Worm (Caenorhabditis elegans) whole organism, L1 larva: Measurements from ENCODE around the gene hpo-10.

Experiments
- C04F5.9 ChIP-seq: sonication (generic microtip); optimal IDR thresholded peaks from 2 replicates; lab custom pipeline; 2016; ENCODE audit warnings: missing genetic modification characterization, missing compliant biosample characterization
- F16B12.6 ChIP-seq: fragments of 150-350 bp; optimal IDR thresholded peaks from 2 replicates; lab custom pipeline; 2014; ENCODE audit warnings: missing biosample characterization, missing genetic modification characterization
- aha-1 ChIP-seq: fragments of 150-350 bp; optimal IDR thresholded peaks from 2 replicates; lab custom pipeline; 2014; ENCODE audit warnings: missing biosample characterization, missing genetic modification characterization
- alr-1 ChIP-seq: fragments of 200-800 bp; sonication (Bioruptor generic); optimal IDR thresholded peaks from 2 replicates; lab custom pipeline; 2018; ENCODE audit warnings: borderline replicate concordance, mild to moderate bottlenecking, missing genetic modification characterization, missing compliant biosample characterization
- aly-2 ChIP-seq: fragments of 150-350 bp; optimal IDR thresholded peaks from 2 replicates; lab custom pipeline; 2014; ENCODE audit warnings: missing biosample characterization, missing genetic modification characterization
- ama-1 ChIP-seq: fragments of 150-350 bp; optimal IDR thresholded peaks from 2 replicates; lab custom pipeline; 2014
- blmp-1 ChIP-seq: fragments of 150-350 bp; optimal IDR thresholded peaks from 2 replicates; lab custom pipeline; 2014; ENCODE audit warnings: missing biosample characterization, missing genetic modification characterization
- ceh-63 ChIP-seq: fragments of 200-800 bp; sonication (Bioruptor generic); optimal IDR thresholded peaks from 2 replicates; lab custom pipeline; 2018; ENCODE audit warnings: mild to moderate bottlenecking, missing genetic modification characterization, missing compliant biosample characterization
- ceh-82 ChIP-seq, 3 experiments: fragments of 150-350 bp in 1 of 3; sonication (generic microtip) in 2 of 3; optimal IDR thresholded peaks; 2 replicates each; lab custom pipeline; 2014 to 2017; ENCODE audit warnings: missing biosample characterization in 3 of 3, missing genetic modification characterization in 3 of 3
- ceh-88 ChIP-seq: fragments of 200-800 bp; sonication (Bioruptor generic); IDR thresholded peaks from 2 replicates; pipeline ENCODE4 v1.3.6; 2022; ENCODE audit warnings: missing genetic modification characterization, missing compliant biosample characterization
- ceh-90 ChIP-seq: sonication (generic microtip); optimal IDR thresholded peaks from 2 replicates; lab custom pipeline; 2016; ENCODE audit warnings: missing genetic modification characterization, missing compliant biosample characterization
- dpl-1 ChIP-seq, 3 experiments: fragments of 150-350 bp in 2 of 3; sonication (generic microtip) in 1 of 3; optimal IDR thresholded peaks; 2 replicates each; lab custom pipeline; 2014 to 2017; ENCODE audit warnings: missing biosample characterization in 3 of 3, missing genetic modification characterization in 3 of 3, missing genetic modification reagents in 3 of 3
- dsc-1 ChIP-seq: sonication (generic microtip); optimal IDR thresholded peaks from 2 replicates; lab custom pipeline; 2016; ENCODE audit warnings: mild to moderate bottlenecking, missing genetic modification characterization, missing compliant biosample characterization
- efl-1 ChIP-seq, 4 experiments: fragments of 150-350 bp; optimal IDR thresholded peaks in 3 of 4; peaks in 1 of 4; 1 replicate in 1 of 4; 2 replicates in 3 of 4; lab custom pipeline; 2014; ENCODE audit warnings: missing biosample characterization in 2 of 4, missing genetic modification characterization in 2 of 4, missing genetic modification reagents in 2 of 4
- egl-13 ChIP-seq: sonication (generic microtip); optimal IDR thresholded peaks from 2 replicates; lab custom pipeline; 2016; ENCODE audit warnings: missing genotype, missing genetic modification reagents, missing genetic modification characterization, missing compliant biosample characterization
- elt-2 ChIP-seq: sonication (generic microtip); optimal IDR thresholded peaks from 2 replicates; lab custom pipeline; 2016; ENCODE audit warnings: missing genetic modification characterization, mild to moderate bottlenecking, inconsistent platforms, missing compliant biosample characterization, missing genetic modification reagents
- elt-3 ChIP-seq, 6 experiments: fragments of 150-350 bp in 1 of 6; sonication (generic microtip); optimal IDR thresholded peaks; 2 replicates each; lab custom pipeline; 2017 to 2018; ENCODE audit warnings: missing biosample characterization in 6 of 6, missing genetic modification characterization in 6 of 6, inconsistent platforms in 1 of 6
- fkh-4 ChIP-seq: sonication (generic microtip); optimal IDR thresholded peaks from 2 replicates; lab custom pipeline; 2016; ENCODE audit warnings: missing compliant biosample characterization, missing genetic modification characterization, borderline replicate concordance
- fos-1 ChIP-seq: fragments of 150-350 bp; optimal IDR thresholded peaks from 2 replicates; lab custom pipeline; 2014; ENCODE audit warnings: missing biosample characterization, missing genetic modification characterization
- grh-1 ChIP-seq: fragments of 200-800 bp; sonication (Bioruptor generic); IDR thresholded peaks from 2 replicates; pipeline ENCODE4 v1.3.6; 2022; ENCODE audit warnings: missing genetic modification reagents, missing genetic modification characterization, missing compliant biosample characterization
- irx-1 ChIP-seq: sonication (generic microtip); optimal IDR thresholded peaks from 2 replicates; lab custom pipeline; 2016; ENCODE audit warnings: missing genetic modification characterization, missing compliant biosample characterization
- lin-14 ChIP-seq: fragments of 200-800 bp; sonication (Bioruptor generic); optimal IDR thresholded peaks from 2 replicates; lab custom pipeline; 2018; ENCODE audit warnings: mild to moderate bottlenecking, missing genetic modification characterization, moderate library complexity, missing compliant biosample characterization
- lin-35 ChIP-seq, 2 experiments: fragments of 150-350 bp; optimal IDR thresholded peaks; 2 replicates each; lab custom pipeline; 2014; ENCODE audit warnings: missing biosample characterization in 2 of 2, missing genetic modification characterization in 2 of 2, missing genetic modification reagents in 2 of 2
- lin-39 ChIP-seq: fragments of 150-350 bp; optimal IDR thresholded peaks from 2 replicates; lab custom pipeline; 2014; ENCODE audit warnings: missing biosample characterization, missing genetic modification reagents, missing genetic modification characterization
- lsy-2 ChIP-seq, 2 experiments: fragments of 150-350 bp; optimal IDR thresholded peaks; 2 replicates each; lab custom pipeline; 2014; ENCODE audit warnings: missing biosample characterization in 2 of 2, missing genetic modification characterization in 2 of 2
- mdl-1 ChIP-seq, 2 experiments: fragments of 150-350 bp; optimal IDR thresholded peaks; 2 replicates each; lab custom pipeline; 2014 to 2017; ENCODE audit warnings: missing biosample characterization in 2 of 2, missing genetic modification characterization in 2 of 2, inconsistent platforms in 1 of 2
- mep-1 ChIP-seq: fragments of 150-350 bp; optimal IDR thresholded peaks from 2 replicates; lab custom pipeline; 2014; ENCODE audit warnings: missing biosample characterization, missing genetic modification characterization
- nhr-11 ChIP-seq: fragments of 150-350 bp; optimal IDR thresholded peaks from 2 replicates; lab custom pipeline; 2014; ENCODE audit warnings: missing biosample characterization, missing genetic modification characterization
- nhr-19 ChIP-seq: fragments of 200-800 bp; sonication (Bioruptor generic); conservative IDR thresholded peaks from 2 replicates; pipeline ENCODE4 v1.3.6; 2022; ENCODE audit warnings: missing genetic modification characterization, missing compliant biosample characterization
- nhr-20 ChIP-seq: sonication (generic microtip); optimal IDR thresholded peaks from 2 replicates; lab custom pipeline; 2016; ENCODE audit warnings: mild to moderate bottlenecking, missing genetic modification characterization, missing compliant biosample characterization
- nhr-28 ChIP-seq: fragments of 150-350 bp; optimal IDR thresholded peaks from 2 replicates; lab custom pipeline; 2014; ENCODE audit warnings: missing biosample characterization, missing genetic modification characterization
- nhr-47 ChIP-seq: sonication (generic microtip); optimal IDR thresholded peaks from 2 replicates; lab custom pipeline; 2016; ENCODE audit warnings: mild to moderate bottlenecking, missing genetic modification characterization, moderate library complexity, missing compliant biosample characterization
- nhr-71 ChIP-seq: sonication (generic microtip); optimal IDR thresholded peaks from 2 replicates; lab custom pipeline; 2016; ENCODE audit warnings: mild to moderate bottlenecking, missing genetic modification characterization, moderate library complexity, missing compliant biosample characterization
- nhr-85 ChIP-seq: sonication (generic microtip); peaks from one replicate; lab custom pipeline; 2016; ENCODE audit warnings: missing genetic modification characterization, inconsistent platforms, missing compliant biosample characterization
- nhr-90 ChIP-seq: sonication (generic microtip); optimal IDR thresholded peaks from 2 replicates; lab custom pipeline; 2016; ENCODE audit warnings: mild to moderate bottlenecking, missing genetic modification characterization, missing compliant biosample characterization; ENCODE audit not compliant: poor library complexity
- pax-3 ChIP-seq: fragments of 200-800 bp; sonication (Bioruptor generic); optimal IDR thresholded peaks from 2 replicates; lab custom pipeline; 2018; ENCODE audit warnings: mild to moderate bottlenecking, missing genetic modification characterization, moderate library complexity, missing compliant biosample characterization
- rnt-1 ChIP-seq: sonication (generic microtip); optimal IDR thresholded peaks from 2 replicates; lab custom pipeline; 2016; ENCODE audit warnings: mild to moderate bottlenecking, missing genetic modification characterization, moderate library complexity, missing compliant biosample characterization
- snu-23 ChIP-seq: sonication (generic microtip); optimal IDR thresholded peaks from 2 replicates; lab custom pipeline; 2016; ENCODE audit warnings: missing genetic modification characterization, missing compliant biosample characterization
- sptf-1 ChIP-seq: fragments of 150-350 bp; optimal IDR thresholded peaks from 2 replicates; lab custom pipeline; 2014; ENCODE audit warnings: missing biosample characterization, missing genetic modification characterization
- sup-37 ChIP-seq: fragments of 200-800 bp; sonication (Bioruptor generic); optimal IDR thresholded peaks from 2 replicates; lab custom pipeline; 2018; ENCODE audit warnings: mild to moderate bottlenecking, missing genetic modification characterization, missing compliant biosample characterization
- tlp-1 ChIP-seq: fragments of 150-350 bp; optimal IDR thresholded peaks from 2 replicates; lab custom pipeline; 2014; ENCODE audit warnings: missing biosample characterization, missing genetic modification characterization
- unc-30 ChIP-seq: sonication (generic microtip); optimal IDR thresholded peaks from 2 replicates; lab custom pipeline; 2017; ENCODE audit warnings: missing biosample characterization, missing genetic modification characterization
- unc-62 ChIP-seq: fragments of 150-350 bp; optimal IDR thresholded peaks from 2 replicates; lab custom pipeline; 2014; ENCODE audit warnings: missing biosample characterization, missing genetic modification reagents, missing genetic modification characterization
- unc-98 ChIP-seq: fragments of 200-800 bp; sonication (Bioruptor generic); IDR thresholded peaks from 2 replicates; pipeline ENCODE4 v1.3.6; 2022; ENCODE audit warnings: missing genetic modification characterization, missing compliant biosample characterization
- xbp-1 ChIP-seq: sonication (generic microtip); optimal IDR thresholded peaks from 2 replicates; lab custom pipeline; 2016; ENCODE audit warnings: missing genetic modification characterization, missing compliant biosample characterization
- zag-1 ChIP-seq: fragments of 150-350 bp; optimal IDR thresholded peaks from 2 replicates; lab custom pipeline; 2014; ENCODE audit warnings: missing biosample characterization, missing genetic modification characterization
- zip-4 ChIP-seq: fragments of 200-800 bp; sonication (Bioruptor generic); optimal IDR thresholded peaks from 2 replicates; lab custom pipeline; 2018; ENCODE audit warnings: mild to moderate bottlenecking, missing genetic modification characterization, moderate library complexity, missing compliant biosample characterization
- ztf-4 ChIP-seq: fragments of 150-350 bp; optimal IDR thresholded peaks from 2 replicates; lab custom pipeline; 2014; ENCODE audit warnings: missing biosample characterization, missing genetic modification characterization

The hpo-10 gene

DNA sequence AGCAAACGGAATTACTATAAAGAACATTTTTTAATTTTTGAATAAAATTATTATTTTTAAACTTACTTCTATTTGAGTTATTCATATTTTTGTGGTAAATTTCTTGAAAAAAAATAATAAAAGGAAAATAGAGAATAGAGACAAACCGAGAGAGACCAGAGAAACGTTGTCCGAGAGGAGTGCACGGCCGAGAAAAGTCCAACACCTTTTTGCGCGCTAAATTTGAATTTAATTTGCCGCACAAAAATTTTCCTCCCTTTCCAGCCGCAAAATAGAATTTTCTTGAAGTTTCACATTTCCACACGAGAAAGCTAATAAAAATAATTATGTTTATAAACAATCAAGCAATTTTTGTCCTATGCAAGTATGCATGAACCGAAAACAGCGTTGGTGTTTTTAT is 7.5 kb upstream of the hpo-10 start, which contains the start of the genes F01F1.11 and F01F1.3 (continued):
- peak; percentile 48 for TF ChIP-seq F16B12.6 (tag; lab: Kevin White, UChicago)
- peak; percentile 95 to 97 (median 96) for TF ChIP-seq dpl-1 (GFP tag; optimal IDR thresholded peaks at IDR 0.05; lab: Kevin White, UChicago)
- no peak for TF ChIP-seq aha-1 (tag; lab: Kevin White, UChicago)
- TF ChIP-seq pax-3 (tag; lab: Kevin White, UChicago) = peak; percentile 88
- TF ChIP-seq ceh-82 (tag; optimal IDR thresholded peaks at IDR 0.05; lab: Kevin White, UChicago) = peak; percentile 69 to 82 (median 79)
- peak; percentile 86 for TF ChIP-seq C04F5.9 (tag; lab: Kevin White, UChicago)
- TF ChIP-seq alr-1 (tag; lab: Kevin White, UChicago) = no peak
- TF ChIP-seq dsc-1 (tag; lab: Kevin White, UChicago) = peak; percentile 59
- TF ChIP-seq fos-1 (tag; lab: Kevin White, UChicago) = peak; percentile 57
- TF ChIP-seq ceh-88 (GFP tag; lab: Robert Waterston, UW) = no peak

DNA sequence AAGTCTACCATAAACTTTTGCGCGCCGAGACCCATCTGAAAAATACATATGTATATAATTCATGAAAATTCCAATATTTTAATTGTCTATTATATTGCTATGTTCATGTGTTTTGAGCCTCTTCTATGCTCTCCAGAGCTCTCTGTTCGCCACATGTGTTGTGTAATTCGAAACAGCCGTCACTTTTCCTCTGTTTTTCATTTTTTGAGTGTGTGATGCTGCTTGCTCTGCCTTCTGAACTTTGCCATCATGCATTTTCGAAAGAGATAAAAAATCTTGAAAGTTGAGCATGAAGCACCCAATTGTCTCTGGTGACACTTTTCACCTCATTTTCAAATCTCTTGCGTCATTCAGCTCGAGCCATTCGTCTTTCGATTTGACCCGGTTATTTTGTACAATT is 7.0 kb upstream of the hpo-10 start:
- TF ChIP-seq unc-30 (tag; lab: Kevin White, UChicago) (no peak), zag-1 (tag; lab: Kevin White, UChicago) (no peak), unc-62 (no peak), ceh-63 (GFP tag; lab: Kevin White, UChicago) (no peak), irx-1 (tag; lab: Kevin White, UChicago) (no peak), zip-4 (GFP tag; lab: Kevin White, UChicago) (no peak), unc-98 (no peak), elt-2 (tag; lab: Kevin White, UChicago) (no peak), lin-39 (tag; lab: Kevin White, UChicago) (no peak), dsc-1 (tag; lab: Kevin White, UChicago) (peak; percentile 98), fos-1 (tag; lab: Kevin White, UChicago) (no peak), sup-37 (GFP tag; lab: Kevin White, UChicago) (no peak), efl-1 (optimal IDR thresholded peaks at IDR 0.05; lab: Kevin White, UChicago) (no peak), efl-1 (GFP tag; optimal IDR thresholded peaks at IDR 0.05 in 1 of 2; lab: Kevin White, UChicago) (no peak), rnt-1 (tag; lab: Kevin White, UChicago) (peak; percentile 42), ceh-90 (no peak), nhr-71 (tag; lab: Kevin White, UChicago) (peak; percentile 23), sptf-1 (no peak), mdl-1 (tag; optimal IDR thresholded peaks at IDR 0.05; lab: Kevin White, UChicago) (no peak), tlp-1 (tag; lab: Kevin White, UChicago) (no peak), blmp-1 (tag; lab: Kevin White, UChicago) (no peak), lin-14 (GFP tag; lab: Kevin White, UChicago) (peak; percentile 31), aha-1 (tag; lab: Kevin White, UChicago) (no peak), fkh-4 (tag; lab: Kevin White, UChicago) (peak; percentile 90), nhr-11 (tag; lab: Kevin White, UChicago) (no peak)

DNA sequence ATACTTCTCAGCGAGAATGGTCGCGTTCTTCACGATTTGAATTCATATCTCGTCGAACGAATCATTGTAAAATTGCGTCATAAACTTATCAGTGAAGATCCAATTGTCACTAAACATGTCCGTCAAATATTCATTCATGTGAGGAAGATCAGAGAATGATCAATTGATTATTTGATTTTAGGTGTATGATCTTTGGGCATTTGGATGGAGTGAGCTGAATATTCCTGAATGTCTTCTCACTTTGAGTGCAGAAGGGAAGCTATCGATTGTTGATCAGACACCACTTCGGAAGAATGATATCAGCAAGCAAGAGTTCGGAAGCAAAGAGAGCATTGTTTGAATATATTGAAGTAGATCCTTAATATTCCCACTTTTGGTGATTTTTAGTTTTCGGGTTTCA is 5.0 kb upstream of the hpo-10 start:
- TF ChIP-seq nhr-19 (GFP tag; lab: Robert Waterston, UW) (peak; percentile 58), lin-14 (GFP tag; lab: Kevin White, UChicago) (peak; percentile 23), egl-13 (no peak), lsy-2 (tag; optimal IDR thresholded peaks at IDR 0.05; lab: Kevin White, UChicago) (peak in 1 of 2 experiments; percentile 24), nhr-28 (no peak), rnt-1 (tag; lab: Kevin White, UChicago) (no peak), ztf-4 (tag; lab: Kevin White, UChicago) (peak; percentile 54), ama-1 (lab: Kevin White, UChicago) (peak; percentile 91), blmp-1 (tag; lab: Kevin White, UChicago) (peak; percentile 39), elt-3 (tag; optimal IDR thresholded peaks at IDR 0.05; lab: Kevin White, UChicago) (peak in 4 of 6 experiments; percentile 7 to 51 (median 35)), grh-1 (GFP tag; lab: Robert Waterston, UW) (peak; percentile 22; the same call in 1 of the 2 replicates), nhr-20 (peak; percentile 77), efl-1 (optimal IDR thresholded peaks at IDR 0.05; lab: Kevin White, UChicago) (peak in 1 of 2 experiments; percentile 14), efl-1 (GFP tag; optimal IDR thresholded peaks at IDR 0.05 in 1 of 2; lab: Kevin White, UChicago) (peak in 1 of 2 experiments; percentile 60), nhr-85 (tag; lab: Kevin White, UChicago) (peak; percentile 86), mep-1 (tag; lab: Kevin White, UChicago) (no peak), aly-2 (tag; lab: Kevin White, UChicago) (peak; percentile 65), lin-35 (GFP tag; optimal IDR thresholded peaks at IDR 0.05; lab: Kevin White, UChicago) (peak in 1 of 2 experiments; percentile 72), xbp-1 (tag; lab: Kevin White, UChicago) (peak; percentile 16), snu-23 (GFP tag; lab: Kevin White, UChicago) (peak; percentile 75), nhr-90 (peak; percentile 85), ceh-88 (GFP tag; lab: Robert Waterston, UW) (0 out of 2 replicates have a peak, but pooled peaks have one; percentile 11), nhr-47 (peak; percentile 47), lin-39 (tag; lab: Kevin White, UChicago) (no peak)
